Worm (Caenorhabditis elegans): ENCODE results near the gene ZK616.8.

- TF ChIP-seq ces-1 (GFP tag; optimal IDR thresholded peaks at IDR 0.05) (no peak), pqm-1 (tag; optimal IDR thresholded peaks at IDR 0.05) (no peak), blmp-1 (tag; optimal IDR thresholded peaks at IDR 0.05) (no peak), elt-2 (tag; optimal IDR thresholded peaks at IDR 0.05) (no peak), zag-1 (tag; optimal IDR thresholded peaks at IDR 0.05) (no peak), hpl-2 (GFP tag; optimal IDR thresholded peaks at IDR 0.05) (no peak), nhr-12 (tag; optimal IDR thresholded peaks at IDR 0.05) (no peak), fos-1 (tag; optimal IDR thresholded peaks at IDR 0.05) (no peak), nhr-76 (tag; optimal IDR thresholded peaks at IDR 0.05) (no peak)
Observed at ce11 chrIV:5385020-5385419, 27.0 kb downstream of the ZK616.8 start, which contains the start of gene F41H10.12.
